Worm (Caenorhabditis elegans) whole organism, L1 larva: ENCODE measurements around the gene nekl-3.

Source experiments
- C16A3.4 ChIP-seq: fragments of 150-350 bp; optimal IDR thresholded peaks from 2 replicates; lab custom pipeline; 2014; ENCODE audit warnings: missing biosample characterization, missing genetic modification characterization
- alr-1 ChIP-seq: fragments of 200-800 bp; sonication (Bioruptor generic); optimal IDR thresholded peaks from 2 replicates; lab custom pipeline; 2018; ENCODE audit warnings: borderline replicate concordance, mild to moderate bottlenecking, missing genetic modification characterization, missing compliant biosample characterization
- ceh-88 ChIP-seq: fragments of 200-800 bp; sonication (Bioruptor generic); IDR thresholded peaks from 2 replicates; pipeline ENCODE4 v1.3.6; 2022; ENCODE audit warnings: missing genetic modification characterization, missing compliant biosample characterization
- egl-13 ChIP-seq: sonication (generic microtip); optimal IDR thresholded peaks from 2 replicates; lab custom pipeline; 2016; ENCODE audit warnings: missing genotype, missing genetic modification reagents, missing genetic modification characterization, missing compliant biosample characterization
- lsy-2 ChIP-seq, 2 experiments: fragments of 150-350 bp; optimal IDR thresholded peaks; 2 replicates each; lab custom pipeline; 2014; ENCODE audit warnings: missing biosample characterization in 2 of 2, missing genetic modification characterization in 2 of 2
- nhr-85 ChIP-seq: sonication (generic microtip); peaks from one replicate; lab custom pipeline; 2016; ENCODE audit warnings: missing genetic modification characterization, inconsistent platforms, missing compliant biosample characterization
- pqm-1 ChIP-seq: sonication (generic microtip); optimal IDR thresholded peaks from 3 replicates; lab custom pipeline; 2017; ENCODE audit warnings: missing biosample characterization, missing genetic modification characterization
- skn-1 ChIP-seq: fragments of 150-350 bp; optimal IDR thresholded peaks from 2 replicates; lab custom pipeline; 2014; ENCODE audit warnings: missing biosample characterization, missing genetic modification characterization
- zag-1 ChIP-seq: fragments of 150-350 bp; optimal IDR thresholded peaks from 2 replicates; lab custom pipeline; 2014; ENCODE audit warnings: missing biosample characterization, missing genetic modification characterization

- no peak for TF ChIP-seq ceh-88 (GFP tag; lab: Robert Waterston, UW)
- TF ChIP-seq skn-1 (tag; lab: Kevin White, UChicago), result no peak
- no peak for TF ChIP-seq nhr-85 (tag; lab: Kevin White, UChicago)
- TF ChIP-seq pqm-1, result no peak
- no peak for TF ChIP-seq egl-13
- TF ChIP-seq C16A3.4 (tag; lab: Kevin White, UChicago), result no peak
- no peak for TF ChIP-seq lsy-2 (tag; optimal IDR thresholded peaks at IDR 0.05; lab: Kevin White, UChicago)
- no peak for TF ChIP-seq zag-1 (tag; lab: Kevin White, UChicago)
- no peak for TF ChIP-seq alr-1 (tag; lab: Kevin White, UChicago)
Observed at ce11 chrX:12404729-12405128, 13.4 kb upstream of the nekl-3 start.
